Worm (Caenorhabditis elegans) whole organism, early embryonic: Measurements from ENCODE around the gene Y15E3A.3.

ENCODE experiments used
- B0310.2 ChIP-seq: sonication (generic microtip); optimal IDR thresholded peaks from 2 replicates; lab custom pipeline; 2016; ENCODE audit warnings: mild to moderate bottlenecking, missing genetic modification characterization, missing compliant biosample characterization
- F13C5.2 ChIP-seq: sonication (generic microtip); optimal IDR thresholded peaks from 2 replicates; lab custom pipeline; 2017; ENCODE audit warnings: mild to moderate bottlenecking, missing genetic modification characterization, inconsistent platforms, missing compliant biosample characterization
- ama-1 ChIP-seq: fragments of 150-350 bp; optimal IDR thresholded peaks from 2 replicates; lab custom pipeline; 2014
- ceh-36 ChIP-seq: sonication (generic microtip); optimal IDR thresholded peaks from 2 replicates; lab custom pipeline; 2016; ENCODE audit warnings: missing genetic modification characterization, inconsistent platforms, missing compliant biosample characterization
- flt-1 ChIP-seq: fragments of 200-800 bp; sonication (Bioruptor generic); IDR thresholded peaks from 2 replicates; pipeline ENCODE4 v1.3.6; 2022; ENCODE audit warnings: missing genetic modification characterization, missing compliant biosample characterization
- hmbx-1 ChIP-seq: sonication (generic microtip); optimal IDR thresholded peaks from 2 replicates; lab custom pipeline; 2016; ENCODE audit warnings: mild to moderate bottlenecking, missing genetic modification characterization, missing compliant biosample characterization
- hmg-4 ChIP-seq: fragments of 200-800 bp; sonication (Bioruptor generic); optimal IDR thresholded peaks from 2 replicates; lab custom pipeline; 2018; ENCODE audit warnings: mild to moderate bottlenecking, missing genetic modification characterization, missing compliant biosample characterization
- scrt-1 ChIP-seq: fragments of 200-800 bp; sonication (Bioruptor generic); IDR thresholded peaks from 2 replicates; pipeline ENCODE4 v1.3.6; 2022; ENCODE audit warnings: missing genetic modification characterization, missing compliant biosample characterization
- sea-1 ChIP-seq: fragments of 200-800 bp; sonication (Bioruptor generic); conservative IDR thresholded peaks from 2 replicates; pipeline ENCODE4 v1.3.6; 2022; ENCODE audit warnings: missing genetic modification characterization, missing compliant biosample characterization
- tbx-11 ChIP-seq: fragments of 200-800 bp; sonication (Bioruptor generic); IDR thresholded peaks from 2 replicates; pipeline ENCODE4 v1.3.6; 2022; ENCODE audit warnings: missing genetic modification characterization, missing compliant biosample characterization
- tra-4 ChIP-seq: sonication (generic microtip); optimal IDR thresholded peaks from 2 replicates; lab custom pipeline; 2017; ENCODE audit warnings: missing genetic modification characterization, missing compliant biosample characterization

- TF ChIP-seq scrt-1 (no peak), hmbx-1 (no peak), sea-1 (GFP tag; lab: Robert Waterston, UW) (no peak), ama-1 (lab: Kevin White, UChicago) (no peak), B0310.2 (no peak), tra-4 (tag; lab: Kevin White, UChicago) (no peak), tbx-11 (no peak), hmg-4 (GFP tag; lab: Kevin White, UChicago) (no peak), F13C5.2 (tag; lab: Kevin White, UChicago) (no peak), flt-1 (GFP tag; lab: Robert Waterston, UW) (no peak), ceh-36 (tag; lab: Kevin White, UChicago) (no peak)
Observed at ce11 chrX:15338195-15338594, 12.6 kb upstream of the Y15E3A.3 start.
